Fruit fly (Drosophila melanogaster) Kc167 (cell line): ENCODE data around the gene CG10650.

Source experiments
- Myc ChIP-seq: fragments of >200 bp; optimal IDR thresholded peaks from 2 replicates; lab custom pipeline; 2017; ENCODE audit warnings: missing external identifiers
- Sin3A ChIP-seq: fragments of >200 bp; optimal IDR thresholded peaks from 2 replicates; lab custom pipeline; 2018; ENCODE audit warnings: missing external identifiers
- h ChIP-seq: fragments of >200 bp; optimal IDR thresholded peaks from 3 replicates; lab custom pipeline; 2018; ENCODE audit warnings: missing external identifiers
- insv ChIP-seq: fragments of >200 bp; optimal IDR thresholded peaks from 3 replicates; lab custom pipeline; 2018; ENCODE audit warnings: missing external identifiers
- psq ChIP-seq: fragments of >200 bp; optimal IDR thresholded peaks from 2 replicates; lab custom pipeline; 2017; ENCODE audit warnings: missing external identifiers
- ttk ChIP-seq: sonication (Bioruptor generic); optimal IDR thresholded peaks from 2 replicates; lab custom pipeline; 2017; ENCODE audit warnings: missing external identifiers

- no peak for TF ChIP-seq psq
- TF ChIP-seq ttk (lab: Kevin White, UChicago) = no peak
- TF ChIP-seq insv (lab: Kevin White, UChicago) = no peak
- TF ChIP-seq h (lab: Kevin White, UChicago) = no peak
- no peak for TF ChIP-seq Sin3A (lab: Kevin White, UChicago)
- TF ChIP-seq Myc (lab: Kevin White, UChicago) = no peak
Measured at dm6 chr2L:19035013-19035412, 39.3 kb upstream of the CG10650 start.
